Worm (Caenorhabditis elegans) whole organism, early embryonic: ENCODE results near the gene dpy-4.

Experiments
- B0310.2 ChIP-seq: sonication (generic microtip); optimal IDR thresholded peaks from 2 replicates; lab custom pipeline; 2016; ENCODE audit warnings: mild to moderate bottlenecking, missing genetic modification characterization, missing compliant biosample characterization
- F13C5.2 ChIP-seq: sonication (generic microtip); optimal IDR thresholded peaks from 2 replicates; lab custom pipeline; 2017; ENCODE audit warnings: mild to moderate bottlenecking, missing genetic modification characterization, inconsistent platforms, missing compliant biosample characterization
- aly-1 ChIP-seq: sonication (generic microtip); optimal IDR thresholded peaks from 2 replicates; lab custom pipeline; 2016; ENCODE audit warnings: missing genetic modification characterization, missing compliant biosample characterization
- ama-1 ChIP-seq: fragments of 150-350 bp; optimal IDR thresholded peaks from 2 replicates; lab custom pipeline; 2014
- ceh-13 ChIP-seq: fragments of 200-800 bp; sonication (Bioruptor generic); optimal IDR thresholded peaks from 2 replicates; lab custom pipeline; 2018; ENCODE audit warnings: mild to moderate bottlenecking, missing genetic modification characterization, missing compliant biosample characterization
- ceh-36 ChIP-seq: sonication (generic microtip); optimal IDR thresholded peaks from 2 replicates; lab custom pipeline; 2016; ENCODE audit warnings: missing genetic modification characterization, inconsistent platforms, missing compliant biosample characterization
- ets-7 ChIP-seq: sonication (generic microtip); optimal IDR thresholded peaks from 2 replicates; lab custom pipeline; 2016; ENCODE audit warnings: missing genotype, missing genetic modification characterization, missing compliant biosample characterization
- flt-1 ChIP-seq: fragments of 200-800 bp; sonication (Bioruptor generic); IDR thresholded peaks from 2 replicates; pipeline ENCODE4 v1.3.6; 2022; ENCODE audit warnings: missing genetic modification characterization, missing compliant biosample characterization
- hmbx-1 ChIP-seq: sonication (generic microtip); optimal IDR thresholded peaks from 2 replicates; lab custom pipeline; 2016; ENCODE audit warnings: mild to moderate bottlenecking, missing genetic modification characterization, missing compliant biosample characterization
- hmg-4 ChIP-seq: fragments of 200-800 bp; sonication (Bioruptor generic); optimal IDR thresholded peaks from 2 replicates; lab custom pipeline; 2018; ENCODE audit warnings: mild to moderate bottlenecking, missing genetic modification characterization, missing compliant biosample characterization
- hnd-1 ChIP-seq: sonication (generic microtip); optimal IDR thresholded peaks from 2 replicates; lab custom pipeline; 2016; ENCODE audit warnings: missing genetic modification characterization, missing compliant biosample characterization
- pes-1 ChIP-seq: fragments of 200-800 bp; sonication (Bioruptor generic); IDR thresholded peaks from 2 replicates; pipeline ENCODE4 v1.3.6; 2022; ENCODE audit warnings: missing genetic modification reagents, missing genetic modification characterization, missing compliant biosample characterization
- scrt-1 ChIP-seq: fragments of 200-800 bp; sonication (Bioruptor generic); IDR thresholded peaks from 2 replicates; pipeline ENCODE4 v1.3.6; 2022; ENCODE audit warnings: missing genetic modification characterization, missing compliant biosample characterization
- sea-1 ChIP-seq: fragments of 200-800 bp; sonication (Bioruptor generic); conservative IDR thresholded peaks from 2 replicates; pipeline ENCODE4 v1.3.6; 2022; ENCODE audit warnings: missing genetic modification characterization, missing compliant biosample characterization
- tbx-11 ChIP-seq: fragments of 200-800 bp; sonication (Bioruptor generic); IDR thresholded peaks from 2 replicates; pipeline ENCODE4 v1.3.6; 2022; ENCODE audit warnings: missing genetic modification characterization, missing compliant biosample characterization
- tbx-37 ChIP-seq: fragments of 200-800 bp; sonication (Bioruptor generic); conservative IDR thresholded peaks from 2 replicates; pipeline ENCODE4 v1.3.6; 2022; ENCODE audit warnings: missing genetic modification reagents, missing genetic modification characterization, missing compliant biosample characterization
- tra-4 ChIP-seq: sonication (generic microtip); optimal IDR thresholded peaks from 2 replicates; lab custom pipeline; 2017; ENCODE audit warnings: missing genetic modification characterization, missing compliant biosample characterization

Gene dpy-4

DNA sequence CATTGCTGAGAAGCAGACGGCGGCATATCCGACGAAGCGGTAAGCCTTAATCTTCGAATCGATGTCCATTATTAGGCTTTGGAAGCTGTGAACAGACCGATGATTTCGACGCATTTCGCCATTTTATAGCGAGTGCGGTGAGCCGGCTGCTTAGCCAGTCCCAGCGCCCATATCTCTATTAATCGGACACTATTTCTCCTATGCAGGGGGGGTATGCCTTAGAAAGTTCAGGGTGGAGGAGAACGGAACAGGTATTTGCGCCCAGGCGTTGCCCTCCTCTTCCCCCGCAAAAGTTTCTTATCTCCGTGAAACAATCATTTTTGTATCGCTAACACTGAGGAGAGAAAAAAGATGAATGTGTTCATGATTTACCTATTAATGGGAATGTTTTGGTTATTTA lies at the start of gene dpy-4:
Gene dpy-4, minus strand, starts transcription at position 101 of the 400 bp plus-strand sequence.
- TF ChIP-seq F13C5.2 (tag; lab: Kevin White, UChicago), result no peak
- no peak for TF ChIP-seq hnd-1 (tag; lab: Kevin White, UChicago)
- no peak for TF ChIP-seq hmbx-1 (tag; lab: Kevin White, UChicago)
- no peak for TF ChIP-seq scrt-1
- TF ChIP-seq sea-1, result no peak
- no peak for TF ChIP-seq B0310.2
- no peak for TF ChIP-seq tbx-37 (GFP tag; lab: Robert Waterston, UW)
- no peak for TF ChIP-seq hmg-4
- TF ChIP-seq tbx-11 (GFP tag; lab: Robert Waterston, UW), result no peak
- TF ChIP-seq aly-1 (tag; lab: Kevin White, UChicago), result no peak
- TF ChIP-seq ceh-36, result no peak
- no peak for TF ChIP-seq ceh-13 (GFP tag; lab: Kevin White, UChicago)
- no peak for TF ChIP-seq pes-1
- TF ChIP-seq ama-1, result no peak
- no peak for TF ChIP-seq tra-4 (tag; lab: Kevin White, UChicago)
- TF ChIP-seq flt-1 (GFP tag; lab: Robert Waterston, UW), result no peak
- TF ChIP-seq ets-7 (tag; lab: Kevin White, UChicago), result no peak

DNA sequence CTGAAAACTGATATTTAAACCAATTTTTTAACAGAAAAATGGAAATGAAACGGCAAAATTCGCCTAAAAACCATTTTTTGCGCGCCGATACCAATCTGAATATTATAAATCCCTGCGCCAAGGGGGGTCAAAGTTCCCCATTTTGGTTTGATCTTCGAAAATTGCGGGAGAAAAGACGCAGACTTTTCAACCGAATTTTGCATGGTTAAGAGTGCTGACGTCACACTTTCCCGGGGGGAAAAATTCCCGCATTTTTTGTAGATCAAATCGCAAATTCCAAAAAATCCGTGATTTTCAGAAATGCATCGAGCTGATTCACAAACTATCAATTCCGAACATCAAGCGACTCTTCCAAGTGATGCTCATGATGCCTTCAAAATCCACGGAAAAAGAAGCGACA lies 43.0 kb upstream of the dpy-4 start:
- TF ChIP-seq F13C5.2 (tag; lab: Kevin White, UChicago), result no peak
- no peak for TF ChIP-seq hmg-4
- no peak for TF ChIP-seq sea-1
- no peak for TF ChIP-seq scrt-1
- TF ChIP-seq tra-4 (tag; lab: Kevin White, UChicago), result no peak
- TF ChIP-seq ama-1, result no peak
- TF ChIP-seq ets-7 (tag; lab: Kevin White, UChicago), result no peak
- TF ChIP-seq tbx-37 (GFP tag; lab: Robert Waterston, UW), result no peak
- no peak for TF ChIP-seq ceh-13 (GFP tag; lab: Kevin White, UChicago)
- no peak for TF ChIP-seq hmbx-1 (tag; lab: Kevin White, UChicago)

ce11 chrIV:15028891-15029290 lies 42.3 kb upstream of the dpy-4 start, which contains the start of gene Y41E3.8:
Y41E3.8 (minus strand) TSS chrIV:15028978.
- TF ChIP-seq hmg-4 (no peak), ama-1 (no peak), scrt-1 (no peak), B0310.2 (no peak), pes-1 (no peak), ceh-13 (GFP tag; lab: Kevin White, UChicago) (no peak)

ce11 chrIV:15028386-15028785 lies 41.8 kb upstream of the dpy-4 start:
- TF ChIP-seq ceh-36 (no peak), B0310.2 (no peak), flt-1 (GFP tag; lab: Robert Waterston, UW) (no peak), aly-1 (tag; lab: Kevin White, UChicago) (no peak), sea-1 (no peak), ets-7 (tag; lab: Kevin White, UChicago) (no peak), hnd-1 (tag; lab: Kevin White, UChicago) (no peak), ceh-13 (GFP tag; lab: Kevin White, UChicago) (no peak), ama-1 (no peak), scrt-1 (no peak), F13C5.2 (tag; lab: Kevin White, UChicago) (no peak), tbx-11 (GFP tag; lab: Robert Waterston, UW) (no peak), tbx-37 (GFP tag; lab: Robert Waterston, UW) (no peak), tra-4 (tag; lab: Kevin White, UChicago) (no peak), hmg-4 (no peak), hmbx-1 (tag; lab: Kevin White, UChicago) (no peak), pes-1 (no peak)

ce11 chrIV:15027884-15028283 lies 41.3 kb upstream of the dpy-4 start:
- TF ChIP-seq F13C5.2 (tag; lab: Kevin White, UChicago) (no peak), ceh-36 (no peak), tbx-11 (GFP tag; lab: Robert Waterston, UW) (no peak), tbx-37 (GFP tag; lab: Robert Waterston, UW) (no peak), hmg-4 (no peak), tra-4 (tag; lab: Kevin White, UChicago) (no peak)

DNA sequence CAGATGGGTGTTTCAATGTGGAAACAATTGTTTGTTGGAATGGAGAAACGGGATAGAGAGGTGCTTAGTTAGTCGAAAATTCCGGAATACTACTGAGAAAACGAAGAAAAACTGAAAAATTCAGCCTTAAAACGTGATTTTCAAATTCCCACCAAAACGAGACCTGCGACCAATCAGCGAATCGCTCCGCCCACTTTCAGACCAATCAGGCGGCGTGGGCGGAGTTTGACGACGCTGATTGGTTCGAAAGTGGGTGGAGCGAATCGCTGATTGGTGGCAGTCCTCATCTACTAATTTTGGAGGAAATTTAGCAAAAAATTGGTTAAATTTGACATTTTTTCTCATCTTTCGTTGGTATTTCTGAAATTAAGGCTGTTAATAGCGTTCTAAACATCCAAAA lies 40.8 kb upstream of the dpy-4 start:
- TF ChIP-seq scrt-1 (no peak), aly-1 (tag; lab: Kevin White, UChicago) (no peak), flt-1 (GFP tag; lab: Robert Waterston, UW) (no peak), sea-1 (no peak), ets-7 (tag; lab: Kevin White, UChicago) (no peak), ama-1 (no peak), hnd-1 (tag; lab: Kevin White, UChicago) (no peak), ceh-13 (GFP tag; lab: Kevin White, UChicago) (no peak), ceh-36 (no peak), hmbx-1 (tag; lab: Kevin White, UChicago) (no peak), B0310.2 (no peak), tbx-11 (GFP tag; lab: Robert Waterston, UW) (no peak), F13C5.2 (tag; lab: Kevin White, UChicago) (no peak), pes-1 (no peak), tbx-37 (GFP tag; lab: Robert Waterston, UW) (no peak), hmg-4 (no peak), tra-4 (tag; lab: Kevin White, UChicago) (no peak)

DNA sequence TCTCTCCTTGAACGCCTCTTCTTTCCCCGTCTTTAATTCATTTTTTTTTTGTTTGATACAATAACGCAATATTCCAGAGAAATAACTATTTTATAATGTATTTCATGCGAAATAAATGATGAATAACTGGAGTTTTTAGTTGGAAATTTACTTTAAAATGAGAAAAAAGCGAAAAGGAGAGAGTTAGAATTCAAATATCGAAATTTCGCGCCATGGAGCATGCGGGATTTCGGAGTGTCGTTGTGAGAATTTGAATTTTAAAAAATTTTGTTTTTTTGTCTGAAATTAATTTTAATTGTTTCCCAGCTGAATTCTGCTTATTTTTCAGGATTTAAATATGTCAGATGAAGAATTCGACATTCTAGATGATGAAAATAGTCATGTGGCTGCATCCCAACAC lies 38.8 kb upstream of the dpy-4 start, which contains the start of gene fcd-2:
Gene fcd-2, plus strand, starts transcription at position 327 of the 400 bp plus-strand sequence.
- TF ChIP-seq F13C5.2 (tag; lab: Kevin White, UChicago) (peak; percentile 46), hmbx-1 (tag; lab: Kevin White, UChicago) (no peak)

DNA sequence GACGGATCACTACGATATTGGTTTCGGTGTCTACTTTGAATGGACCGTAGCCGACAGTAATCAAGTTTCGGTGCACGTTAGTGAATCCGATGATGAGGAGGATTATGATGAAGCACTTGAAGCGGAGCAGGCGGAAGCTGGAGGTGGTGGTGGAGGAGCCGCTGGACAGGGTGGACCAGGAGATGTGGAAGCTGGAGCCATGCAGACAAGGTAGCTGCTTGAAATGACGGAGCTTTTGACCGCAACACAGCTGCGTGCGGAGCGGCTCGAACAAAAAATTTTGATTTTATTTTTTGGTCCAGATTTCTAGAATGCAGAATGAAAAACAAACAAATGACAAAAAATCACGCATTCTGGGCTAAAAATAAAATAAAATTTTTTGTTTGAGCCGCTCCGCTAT lies 37.8 kb upstream of the dpy-4 start:
- no peak for TF ChIP-seq ceh-36
- no peak for TF ChIP-seq pes-1
- TF ChIP-seq F13C5.2 (tag; lab: Kevin White, UChicago), result no peak
- no peak for TF ChIP-seq tbx-37 (GFP tag; lab: Robert Waterston, UW)
- no peak for TF ChIP-seq hmbx-1 (tag; lab: Kevin White, UChicago)
- no peak for TF ChIP-seq tbx-11 (GFP tag; lab: Robert Waterston, UW)
- no peak for TF ChIP-seq ets-7 (tag; lab: Kevin White, UChicago)
- no peak for TF ChIP-seq sea-1
- TF ChIP-seq ceh-13 (GFP tag; lab: Kevin White, UChicago), result no peak
- no peak for TF ChIP-seq scrt-1
